Fruit fly (Drosophila melanogaster) Kc167 (cell line): ENCODE data around the gene kek4.

ENCODE experiments used
- Myc ChIP-seq: fragments of >200 bp; optimal IDR thresholded peaks from 2 replicates; lab custom pipeline; 2017; ENCODE audit warnings: missing external identifiers
- Sin3A ChIP-seq: fragments of >200 bp; optimal IDR thresholded peaks from 2 replicates; lab custom pipeline; 2018; ENCODE audit warnings: missing external identifiers
- h ChIP-seq: fragments of >200 bp; optimal IDR thresholded peaks from 3 replicates; lab custom pipeline; 2018; ENCODE audit warnings: missing external identifiers
- insv ChIP-seq: fragments of >200 bp; optimal IDR thresholded peaks from 3 replicates; lab custom pipeline; 2018; ENCODE audit warnings: missing external identifiers
- psq ChIP-seq: fragments of >200 bp; optimal IDR thresholded peaks from 2 replicates; lab custom pipeline; 2017; ENCODE audit warnings: missing external identifiers
- ttk ChIP-seq: sonication (Bioruptor generic); optimal IDR thresholded peaks from 2 replicates; lab custom pipeline; 2017; ENCODE audit warnings: missing external identifiers

Gene kek4

dm6 chr2L:13215010-13215409, at the start of gene kek4:
kek4 (minus strand) TSS chr2L:13215350.
- TF ChIP-seq insv (lab: Kevin White, UChicago) (no peak), Sin3A (lab: Kevin White, UChicago) (no peak), h (lab: Kevin White, UChicago) (no peak), ttk (lab: Kevin White, UChicago) (no peak), psq (no peak), Myc (lab: Kevin White, UChicago) (no peak)

dm6 chr2L:13260740-13261139, 45.6 kb upstream of the kek4 start, which contains the start of gene CG44085:
CG44085 (plus strand) TSS chr2L:13261008.
- TF ChIP-seq Myc (lab: Kevin White, UChicago) (no peak), Sin3A (lab: Kevin White, UChicago) (no peak), insv (lab: Kevin White, UChicago) (no peak), psq (no peak), ttk (lab: Kevin White, UChicago) (no peak), h (lab: Kevin White, UChicago) (no peak)

- TF ChIP-seq psq (no peak), Sin3A (lab: Kevin White, UChicago) (no peak), insv (lab: Kevin White, UChicago) (no peak), ttk (lab: Kevin White, UChicago) (no peak), Myc (lab: Kevin White, UChicago) (no peak), h (lab: Kevin White, UChicago) (no peak)
These were observed 44.5 kb upstream of the kek4 start, which contains the start of gene CG31730 for dm6 chr2L:13259643-13260042. CG31730 (minus strand) TSS chr2L:13259743.

- TF ChIP-seq Sin3A (lab: Kevin White, UChicago) = no peak
- TF ChIP-seq Myc (lab: Kevin White, UChicago) = no peak
- no peak for TF ChIP-seq insv (lab: Kevin White, UChicago)
- TF ChIP-seq ttk (lab: Kevin White, UChicago) = no peak
- no peak for TF ChIP-seq psq
- TF ChIP-seq h (lab: Kevin White, UChicago) = no peak
These were observed 43.6 kb upstream of the kek4 start for dm6 chr2L:13258702-13259101.

dm6 chr2L:13257177-13257576, 42.0 kb upstream of the kek4 start, which contains the start of gene Naa20B:
Naa20B (plus strand) TSS chr2L:13257477.
- TF ChIP-seq insv (lab: Kevin White, UChicago) (no peak), h (lab: Kevin White, UChicago) (no peak), Myc (lab: Kevin White, UChicago) (no peak), Sin3A (lab: Kevin White, UChicago) (no peak), psq (no peak), ttk (lab: Kevin White, UChicago) (no peak)

- no peak for TF ChIP-seq psq
- TF ChIP-seq insv (lab: Kevin White, UChicago) = no peak
- no peak for TF ChIP-seq h (lab: Kevin White, UChicago)
- TF ChIP-seq Sin3A (lab: Kevin White, UChicago) = no peak
- TF ChIP-seq ttk (lab: Kevin White, UChicago) = no peak
- TF ChIP-seq Myc (lab: Kevin White, UChicago) = no peak
These were observed 36.0 kb upstream of the kek4 start for dm6 chr2L:13251167-13251566.

- TF ChIP-seq h (lab: Kevin White, UChicago) (no peak), ttk (lab: Kevin White, UChicago) (no peak), insv (lab: Kevin White, UChicago) (no peak), Sin3A (lab: Kevin White, UChicago) (no peak), psq (no peak), Myc (lab: Kevin White, UChicago) (no peak)
These were observed 30.9 kb upstream of the kek4 start, which contains the start of gene CG16820 for dm6 chr2L:13245855-13246645. CG16820 (plus strand) TSS chr2L:13246232.

- TF ChIP-seq h (lab: Kevin White, UChicago) (no peak), psq (no peak)
These were observed 29.7 kb upstream of the kek4 start for dm6 chr2L:13244759-13245308.

- TF ChIP-seq psq = no peak
- no peak for TF ChIP-seq Sin3A (lab: Kevin White, UChicago)
- TF ChIP-seq h (lab: Kevin White, UChicago) = no peak
- no peak for TF ChIP-seq Myc (lab: Kevin White, UChicago)
- no peak for TF ChIP-seq insv (lab: Kevin White, UChicago)
- no peak for TF ChIP-seq ttk (lab: Kevin White, UChicago)
These were observed 24.5 kb upstream of the kek4 start, which contains the start of gene Jhbp13 for dm6 chr2L:13239689-13240088. Jhbp13 (plus strand) TSS chr2L:13239989.

- TF ChIP-seq insv (lab: Kevin White, UChicago) (no peak), h (lab: Kevin White, UChicago) (no peak), psq (no peak), Sin3A (lab: Kevin White, UChicago) (no peak)
These were observed 21.0 kb upstream of the kek4 start, which contains the start of gene Jhbp14 for dm6 chr2L:13236194-13236593. Jhbp14 (plus strand) TSS chr2L:13236494.

- TF ChIP-seq Myc (lab: Kevin White, UChicago) = no peak
- no peak for TF ChIP-seq ttk (lab: Kevin White, UChicago)
- no peak for TF ChIP-seq psq
- no peak for TF ChIP-seq insv (lab: Kevin White, UChicago)
- no peak for TF ChIP-seq Sin3A (lab: Kevin White, UChicago)
- TF ChIP-seq h (lab: Kevin White, UChicago) = no peak
These were observed 19.7 kb upstream of the kek4 start, which contains the start of gene Mabi for dm6 chr2L:13234610-13235489. Mabi (minus strand) TSS chr2L:13234660.
